Fruit fly (Drosophila melanogaster) whole organism, wandering third instar larva: Measurements from ENCODE around the gene CG9135.

Experiments
- Abd-B ChIP-seq: fragments of >200 bp; optimal IDR thresholded peaks from 2 replicates; lab custom pipeline; 2017; ENCODE audit warnings: missing biosample characterization, missing genetic modification characterization
- CG32264 ChIP-seq: fragments of 200-800 bp; sonication (Bioruptor generic); optimal IDR thresholded peaks from 2 replicates; lab custom pipeline; 2016; ENCODE audit warnings: missing biosample characterization, missing genetic modification characterization
- CG9705 ChIP-seq: fragments of 200-800 bp; sonication (Bioruptor generic); optimal IDR thresholded peaks from 2 replicates; lab custom pipeline; 2018; ENCODE audit warnings: missing biosample characterization, mild to moderate bottlenecking, missing genetic modification characterization
- CrebA ChIP-seq: fragments of 200-800 bp; sonication (Bioruptor generic); optimal IDR thresholded peaks from 2 replicates; lab custom pipeline; 2016; ENCODE audit warnings: missing biosample characterization, mild to moderate bottlenecking, missing genetic modification characterization, borderline replicate concordance
- Dfd ChIP-seq: fragments of >200 bp; optimal IDR thresholded peaks from 2 replicates; lab custom pipeline; 2017; ENCODE audit warnings: missing biosample characterization, missing genetic modification characterization
- Dif ChIP-seq: fragments of 200-275, 200-300 bp; sonication (Bioruptor generic); optimal IDR thresholded peaks from 2 replicates; lab custom pipeline; 2018; ENCODE audit warnings: missing biosample characterization, missing genetic modification characterization; ENCODE audit not compliant: partially characterized antibody
- GATAd ChIP-seq: sonication (Bioruptor generic); optimal IDR thresholded peaks from 2 replicates; lab custom pipeline; 2016; ENCODE audit warnings: missing biosample characterization, missing genetic modification characterization
- HLH106 ChIP-seq: fragments of 200-800 bp; optimal IDR thresholded peaks from 3 replicates; lab custom pipeline; 2019; ENCODE audit warnings: missing biosample characterization, mild to moderate bottlenecking, missing genetic modification characterization, moderate library complexity
- Hnf4 ChIP-seq: fragments of 200-800 bp; sonication (Bioruptor generic); optimal IDR thresholded peaks from 2 replicates; lab custom pipeline; 2016; ENCODE audit warnings: missing biosample characterization, mild to moderate bottlenecking, missing genetic modification characterization
- Hr78 ChIP-seq: fragments of >200 bp; optimal IDR thresholded peaks from 2 replicates; lab custom pipeline; 2017; ENCODE audit warnings: missing biosample characterization, missing genetic modification characterization
- Hr83 ChIP-seq: fragments of 200-300 bp; sonication (Bioruptor generic); optimal IDR thresholded peaks from 2 replicates; lab custom pipeline; 2016; ENCODE audit warnings: missing biosample characterization, mild to moderate bottlenecking, missing genetic modification characterization, moderate library complexity; ENCODE audit not compliant: poor library complexity, severe bottlenecking
- Jra ChIP-seq: sonication (Bioruptor generic); optimal IDR thresholded peaks from 2 replicates; lab custom pipeline; 2016; ENCODE audit warnings: missing biosample characterization, missing genetic modification characterization
- Mio ChIP-seq: sonication (Bioruptor generic); optimal IDR thresholded peaks from 2 replicates; lab custom pipeline; 2016; ENCODE audit warnings: missing biosample characterization, missing genetic modification characterization
- Myc ChIP-seq: fragments of >200 bp; optimal IDR thresholded peaks from 2 replicates; lab custom pipeline; 2017
- N ChIP-seq: fragments of >200 bp; optimal IDR thresholded peaks from 2 replicates; lab custom pipeline; 2018; ENCODE audit warnings: missing biosample characterization, missing external identifiers, missing genetic modification characterization
- OdsH ChIP-seq: fragments of 200-800 bp; sonication (Bioruptor generic); optimal IDR thresholded peaks from 2 replicates; lab custom pipeline; 2016; ENCODE audit warnings: missing biosample characterization, mild to moderate bottlenecking, missing genetic modification characterization
- Rel ChIP-seq, 2 experiments: fragments of 200-800 bp; sonication (Bioruptor generic) in 1 of 2; optimal IDR thresholded peaks; 2 replicates in 1 of 2; 3 replicates in 1 of 2; lab custom pipeline; 2016 to 2019; ENCODE audit warnings: mild to moderate bottlenecking in 2 of 2, missing biosample characterization in 2 of 2, missing genetic modification characterization in 2 of 2, moderate library complexity in 1 of 2
- Sp1 ChIP-seq: fragments of 200-800 bp; sonication (Bioruptor generic); optimal IDR thresholded peaks from 3 replicates; lab custom pipeline; 2019; ENCODE audit warnings: missing biosample characterization, mild to moderate bottlenecking, missing genetic modification characterization, moderate library complexity
- Vsx2 ChIP-seq: fragments of 200-300, 225-300 bp; sonication (Bioruptor generic); optimal IDR thresholded peaks from 2 replicates; lab custom pipeline; 2018; ENCODE audit warnings: missing biosample characterization, missing genetic modification characterization; ENCODE audit not compliant: partially characterized antibody
- br ChIP-seq: fragments of 200-800 bp; sonication (Bioruptor generic); optimal IDR thresholded peaks from 2 replicates; lab custom pipeline; 2016; ENCODE audit warnings: missing biosample characterization, missing genetic modification characterization
- brk ChIP-seq: fragments of 200-800 bp; sonication (Bioruptor generic); optimal IDR thresholded peaks from 2 replicates; lab custom pipeline; 2016; ENCODE audit warnings: missing biosample characterization, mild to moderate bottlenecking, missing genetic modification characterization
- dl ChIP-seq, 2 experiments: fragments of 175-275, 200-275 bp in 1 of 2; fragments of 200-275 bp in 1 of 2; sonication (Bioruptor generic); optimal IDR thresholded peaks; lab custom pipeline; 2018; ENCODE audit warnings: mild to moderate bottlenecking in 2 of 2, missing biosample characterization in 2 of 2, missing genetic modification characterization in 2 of 2, moderate library complexity in 2 of 2; ENCODE audit not compliant: partially characterized antibody in 2 of 2, insufficient read depth in 1 of 2
- dmrt93B ChIP-seq: fragments of 200-800 bp; sonication (Bioruptor generic); optimal IDR thresholded peaks from 2 replicates; lab custom pipeline; 2018; ENCODE audit warnings: missing biosample characterization, mild to moderate bottlenecking, missing genetic modification characterization
- dsf ChIP-seq: sonication (Bioruptor generic); optimal IDR thresholded peaks from 2 replicates; lab custom pipeline; 2016; ENCODE audit warnings: missing biosample characterization, missing genetic modification characterization, borderline replicate concordance
- ey ChIP-seq: fragments of 200-800 bp; sonication (Bioruptor generic); optimal IDR thresholded peaks from 2 replicates; lab custom pipeline; 2016; ENCODE audit warnings: missing biosample characterization, missing genetic modification characterization
- foxo ChIP-seq, 2 experiments: fragments of 200-800 bp; sonication (Bioruptor generic); optimal IDR thresholded peaks; 2 replicates in 1 of 2; 3 replicates in 1 of 2; lab custom pipeline; 2016 to 2017; ENCODE audit warnings: missing biosample characterization in 2 of 2, missing genetic modification characterization in 2 of 2
- fru ChIP-seq: fragments of 200-800 bp; sonication (Bioruptor generic); optimal IDR thresholded peaks from 3 replicates; lab custom pipeline; 2016; ENCODE audit warnings: missing biosample characterization, mild to moderate bottlenecking, missing genetic modification characterization
- h ChIP-seq: fragments of 200-800 bp; sonication (Bioruptor generic); optimal IDR thresholded peaks from 3 replicates; lab custom pipeline; 2016; ENCODE audit warnings: missing biosample characterization, mild to moderate bottlenecking, missing genetic modification characterization
- jim ChIP-seq: fragments of 175-275, 200-325 bp; sonication (Bioruptor generic); optimal IDR thresholded peaks from 2 replicates; lab custom pipeline; 2016; ENCODE audit warnings: missing biosample characterization, mild to moderate bottlenecking, missing genetic modification characterization
- lola ChIP-seq: fragments of >200 bp; optimal IDR thresholded peaks from 2 replicates; lab custom pipeline; 2017; ENCODE audit warnings: missing biosample characterization, missing genetic modification characterization
- pan ChIP-seq: fragments of >200 bp; optimal IDR thresholded peaks from 2 replicates; lab custom pipeline; 2017
- psq ChIP-seq: fragments of 200-800 bp; sonication (Bioruptor generic); optimal IDR thresholded peaks from 3 replicates; lab custom pipeline; 2017; ENCODE audit warnings: missing biosample characterization, mild to moderate bottlenecking, missing genetic modification characterization, moderate library complexity
- rgr ChIP-seq: fragments of 200-800 bp; sonication (Bioruptor generic); optimal IDR thresholded peaks from 3 replicates; lab custom pipeline; 2016; ENCODE audit warnings: missing biosample characterization, mild to moderate bottlenecking, missing genetic modification characterization
- sage ChIP-seq: fragments of 200-800 bp; sonication (Bioruptor generic); optimal IDR thresholded peaks from 2 replicates; lab custom pipeline; 2016; ENCODE audit warnings: missing biosample characterization, mild to moderate bottlenecking, missing genetic modification characterization
- sv ChIP-seq: fragments of 200-800 bp; sonication (Bioruptor generic); optimal IDR thresholded peaks from 3 replicates; lab custom pipeline; 2016; ENCODE audit warnings: missing biosample characterization, missing genetic modification characterization
- tai ChIP-seq: sonication (Bioruptor generic); optimal IDR thresholded peaks from 2 replicates; lab custom pipeline; 2016; ENCODE audit warnings: missing biosample characterization, missing genetic modification characterization
- usp ChIP-seq: fragments of >200 bp; optimal IDR thresholded peaks from 2 replicates; lab custom pipeline; 2017; ENCODE audit warnings: missing biosample characterization, missing genetic modification characterization
- woc ChIP-seq: sonication (Bioruptor generic); optimal IDR thresholded peaks from 2 replicates; lab custom pipeline; 2016; ENCODE audit warnings: missing biosample characterization, mild to moderate bottlenecking, missing genetic modification characterization

CG9135 gene

dm6 chr2L:6082157-6082645, 31.6 kb downstream of the CG9135 start, which contains the start of gene Kr-h1:
Gene Kr-h1, plus strand, starts transcription at chr2L:6082603.
- no peak for TF ChIP-seq Dfd (GFP tag; lab: Kevin White, UChicago)
- TF ChIP-seq br (GFP tag; lab: Kevin White, UChicago): peak; percentile 26
- TF ChIP-seq CrebA: peak; percentile 86
- TF ChIP-seq dl (GFP tag; optimal IDR thresholded peaks at IDR 0.05; lab: Kevin White, UChicago; ENCODE audit: insufficient read depth in 1 of 2, partially characterized antibody in 2 of 2): peak in 1 of 2 experiments; percentile 40
- peak; percentile 81 for TF ChIP-seq jim (GFP tag; lab: Kevin White, UChicago)
- TF ChIP-seq usp (GFP tag; lab: Kevin White, UChicago): no peak
- TF ChIP-seq Mio: no peak
- TF ChIP-seq tai (GFP tag; lab: Kevin White, UChicago): peak; percentile 8
- TF ChIP-seq Hnf4 (GFP tag; lab: Kevin White, UChicago): no peak
- TF ChIP-seq brk: peak; percentile 60
- TF ChIP-seq Myc (lab: Kevin White, UChicago): no peak
- no peak for TF ChIP-seq Vsx2 (GFP tag; lab: Kevin White, UChicago)
- TF ChIP-seq Abd-B (GFP tag; lab: Kevin White, UChicago): no peak
- no peak for TF ChIP-seq sage (GFP tag; lab: Kevin White, UChicago)
- TF ChIP-seq dmrt93B (GFP tag; lab: Kevin White, UChicago): no peak
- TF ChIP-seq ey (GFP tag; lab: Kevin White, UChicago): no peak
- TF ChIP-seq lola (GFP tag; lab: Kevin White, UChicago): no peak
- TF ChIP-seq CG32264 (GFP tag; lab: Kevin White, UChicago): no peak
- no peak for TF ChIP-seq Sp1 (GFP tag; lab: Kevin White, UChicago)
- TF ChIP-seq h: peak; percentile 58
- TF ChIP-seq Hr78: no peak
- no peak for TF ChIP-seq pan
- TF ChIP-seq Dif (GFP tag; lab: Kevin White, UChicago): no peak
- no peak for TF ChIP-seq foxo (GFP tag; optimal IDR thresholded peaks at IDR 0.05; lab: Kevin White, UChicago)
- peak; percentile 8 for TF ChIP-seq HLH106 (tag; lab: Kevin White, UChicago)
- TF ChIP-seq psq (GFP tag; lab: Kevin White, UChicago): no peak
- no peak for TF ChIP-seq CG9705 (GFP tag; lab: Kevin White, UChicago)
- no peak for TF ChIP-seq N (GFP tag; lab: Kevin White, UChicago)
- no peak for TF ChIP-seq OdsH (GFP tag; lab: Kevin White, UChicago)
- TF ChIP-seq fru (GFP tag; lab: Kevin White, UChicago): peak; percentile 69
- no peak for TF ChIP-seq woc (GFP tag; lab: Kevin White, UChicago)
- no peak for TF ChIP-seq Jra (GFP tag; lab: Kevin White, UChicago)
- no peak for TF ChIP-seq sv (GFP tag; lab: Kevin White, UChicago)
- no peak for TF ChIP-seq rgr (GFP tag; lab: Kevin White, UChicago)
- no peak for TF ChIP-seq GATAd
- no peak for TF ChIP-seq dsf
- TF ChIP-seq Hr83: peak; percentile 76
- TF ChIP-seq Rel (GFP tag; optimal IDR thresholded peaks at IDR 0.05; lab: Kevin White, UChicago): peak; percentile 38
- TF ChIP-seq Rel (tag; optimal IDR thresholded peaks at IDR 0.05; lab: Kevin White, UChicago): peak; percentile 58

dm6 chr2L:6082936-6083627, 32.5 kb downstream of the CG9135 start:
- TF ChIP-seq HLH106 (tag; lab: Kevin White, UChicago): no peak
- TF ChIP-seq CG9705 (GFP tag; lab: Kevin White, UChicago): no peak
- no peak for TF ChIP-seq CG32264 (GFP tag; lab: Kevin White, UChicago)
- peak; percentile 52 for TF ChIP-seq Dif (GFP tag; lab: Kevin White, UChicago)
- no peak for TF ChIP-seq Hr78
- no peak for TF ChIP-seq Myc (lab: Kevin White, UChicago)
- TF ChIP-seq Sp1 (GFP tag; lab: Kevin White, UChicago): peak; percentile 16
- TF ChIP-seq pan: no peak
- TF ChIP-seq Rel (GFP tag; optimal IDR thresholded peaks at IDR 0.05; lab: Kevin White, UChicago): no peak
- TF ChIP-seq Rel (tag; optimal IDR thresholded peaks at IDR 0.05; lab: Kevin White, UChicago): peak; percentile 52
- TF ChIP-seq sage (GFP tag; lab: Kevin White, UChicago): no peak
- peak; percentile 42 for TF ChIP-seq h
- TF ChIP-seq Hr83: peak; percentile 34
- peak; percentile 15 for TF ChIP-seq Hnf4 (GFP tag; lab: Kevin White, UChicago)
- no peak for TF ChIP-seq Dfd (GFP tag; lab: Kevin White, UChicago)
- TF ChIP-seq brk: peak; percentile 2
- no peak for TF ChIP-seq GATAd
- TF ChIP-seq jim (GFP tag; lab: Kevin White, UChicago): no peak
- TF ChIP-seq dmrt93B (GFP tag; lab: Kevin White, UChicago): no peak
- no peak for TF ChIP-seq N (GFP tag; lab: Kevin White, UChicago)
- no peak for TF ChIP-seq tai (GFP tag; lab: Kevin White, UChicago)
- no peak for TF ChIP-seq dsf
- peak; percentile 49 for TF ChIP-seq Jra (GFP tag; lab: Kevin White, UChicago)
- TF ChIP-seq CrebA: peak; percentile 62
- TF ChIP-seq ey (GFP tag; lab: Kevin White, UChicago): no peak
- no peak for TF ChIP-seq Abd-B (GFP tag; lab: Kevin White, UChicago)
- TF ChIP-seq Mio: no peak
- TF ChIP-seq Vsx2 (GFP tag; lab: Kevin White, UChicago): peak; percentile 30
- TF ChIP-seq OdsH (GFP tag; lab: Kevin White, UChicago): peak; percentile 29
- no peak for TF ChIP-seq lola (GFP tag; lab: Kevin White, UChicago)
- TF ChIP-seq br (GFP tag; lab: Kevin White, UChicago): peak; percentile 57
- no peak for TF ChIP-seq fru (GFP tag; lab: Kevin White, UChicago)
- no peak for TF ChIP-seq usp (GFP tag; lab: Kevin White, UChicago)
- no peak for TF ChIP-seq dl (GFP tag; optimal IDR thresholded peaks at IDR 0.05; lab: Kevin White, UChicago; ENCODE audit: insufficient read depth in 1 of 2, partially characterized antibody in 2 of 2)
- TF ChIP-seq rgr (GFP tag; lab: Kevin White, UChicago): peak; percentile 27
- TF ChIP-seq woc (GFP tag; lab: Kevin White, UChicago): no peak
- TF ChIP-seq sv (GFP tag; lab: Kevin White, UChicago): no peak
- TF ChIP-seq psq (GFP tag; lab: Kevin White, UChicago): peak; percentile 35
- TF ChIP-seq foxo (GFP tag; optimal IDR thresholded peaks at IDR 0.05; lab: Kevin White, UChicago): no peak
- TF ChIP-seq, all 38 proteins: peak for 14
